Fruit fly (Drosophila melanogaster) whole organism, prepupa: Measurements from ENCODE around the gene CG10588.

Experiments
- CG9139 ChIP-seq: fragments of 200-800 bp; sonication (Bioruptor generic); optimal IDR thresholded peaks from 3 replicates; lab custom pipeline; 2017; ENCODE audit warnings: missing biosample characterization, mild to moderate bottlenecking, missing genetic modification characterization
- Ets96B ChIP-seq: fragments of 200-800 bp; optimal IDR thresholded peaks from 2 replicates; lab custom pipeline; 2019; ENCODE audit warnings: missing biosample characterization, mild to moderate bottlenecking, missing genetic modification characterization, moderate library complexity
- Met ChIP-seq: fragments of 200-800 bp; sonication (Bioruptor generic); optimal IDR thresholded peaks from 3 replicates; lab custom pipeline; 2016; ENCODE audit warnings: missing biosample characterization, missing genetic modification characterization
- Sox102F ChIP-seq: fragments of 200-800 bp; sonication (Bioruptor generic); optimal IDR thresholded peaks from 2 replicates; lab custom pipeline; 2016; ENCODE audit warnings: missing biosample characterization, mild to moderate bottlenecking, missing genetic modification characterization
- cyc ChIP-seq: fragments of 200-800 bp; sonication (Bioruptor generic); optimal IDR thresholded peaks from 3 replicates; lab custom pipeline; 2016; ENCODE audit warnings: missing biosample characterization, missing genetic modification characterization
- esn ChIP-seq: fragments of 200-800 bp; sonication (Bioruptor generic); optimal IDR thresholded peaks from 2 replicates; lab custom pipeline; 2016; ENCODE audit warnings: missing biosample characterization, mild to moderate bottlenecking, missing genetic modification characterization, moderate library complexity
- net ChIP-seq: fragments of 200-800 bp; sonication (Bioruptor generic); optimal IDR thresholded peaks from 3 replicates; lab custom pipeline; 2016; ENCODE audit warnings: missing biosample characterization, missing genetic modification characterization

- TF ChIP-seq net (GFP tag; lab: Kevin White, UChicago) (no peak), Met (no peak), CG9139 (GFP tag; lab: Kevin White, UChicago) (no peak), cyc (no peak), esn (GFP tag; lab: Kevin White, UChicago) (no peak), Sox102F (GFP tag; lab: Kevin White, UChicago) (no peak), Ets96B (tag; lab: Kevin White, UChicago) (no peak)
Observed at dm6 chr3L:20920495-20920894, 36.2 kb upstream of the CG10588 start.
